Worm (Caenorhabditis elegans): ENCODE data around the gene K04G11.1.
A peak's percentile ranks its signal among the peaks of the same experiment; 100 is the strongest.

Gene K04G11.1

DNA sequence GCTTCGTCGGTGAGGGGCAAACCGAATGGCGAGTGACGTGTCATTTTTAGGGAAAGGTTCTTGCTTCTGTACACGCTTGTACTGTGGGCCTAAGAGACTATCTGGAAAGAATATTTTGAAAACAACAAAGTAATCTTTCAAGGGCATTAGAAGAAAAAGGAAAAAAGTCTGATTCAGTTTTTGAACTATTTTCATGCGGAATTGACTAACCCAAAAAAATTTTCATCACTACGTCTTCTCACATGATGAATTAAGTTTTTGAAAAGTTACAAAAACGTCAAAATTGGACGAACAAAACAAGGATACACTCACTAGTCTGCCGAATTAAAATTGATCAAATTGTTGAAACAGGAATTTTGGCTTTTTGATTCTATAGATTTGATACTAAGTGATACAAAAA, 15.0 kb upstream of the K04G11.1 start, which contains the start of gene C11H1.9:
Gene C11H1.9 (minus strand): TSS at position 101 of the 400 bp plus-strand sequence.
- TF ChIP-seq mep-1 (tag; optimal IDR thresholded peaks at IDR 0.05) (no peak), flh-1 (GFP tag; optimal IDR thresholded peaks at IDR 0.05) (no peak), ces-1 (GFP tag; optimal IDR thresholded peaks at IDR 0.05) (no peak), ceh-39 (tag; optimal IDR thresholded peaks at IDR 0.05) (no peak), sem-2 (GFP tag; optimal IDR thresholded peaks at IDR 0.05) (no peak), nhr-28 (tag; optimal IDR thresholded peaks at IDR 0.05) (no peak), lin-13 (tag; optimal IDR thresholded peaks at IDR 0.05) (no peak), zip-8 (tag; optimal IDR thresholded peaks at IDR 0.05) (no peak), lin-32 (GFP tag; optimal IDR thresholded peaks at IDR 0.05) (no peak), ham-2 (GFP tag; optimal IDR thresholded peaks at IDR 0.05) (no peak), mab-5 (tag; optimal IDR thresholded peaks at IDR 0.05) (no peak), bed-3 (GFP tag; optimal IDR thresholded peaks at IDR 0.05) (no peak), mls-2 (tag; optimal IDR thresholded peaks at IDR 0.05) (no peak)

DNA sequence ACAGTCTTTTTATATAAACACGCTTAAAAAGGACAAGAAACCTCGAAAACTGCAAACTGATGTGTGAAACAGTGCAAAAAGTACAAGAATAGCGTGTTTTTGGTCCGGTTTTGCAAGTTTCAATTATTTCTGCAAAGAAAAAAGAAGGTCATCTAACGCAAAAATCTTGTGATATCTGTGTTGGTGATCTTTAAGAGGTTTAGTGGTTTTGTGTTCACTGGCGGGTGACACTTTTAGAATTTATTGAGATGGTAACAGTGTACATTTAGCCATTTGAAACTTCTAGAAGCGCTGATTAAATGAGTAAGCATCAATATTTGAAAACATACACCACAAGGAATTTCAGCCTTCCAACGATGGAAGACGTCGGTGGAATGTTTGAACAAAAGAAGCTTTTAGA, 12.5 kb upstream of the K04G11.1 start:
- TF ChIP-seq lin-13 (tag; optimal IDR thresholded peaks at IDR 0.05) (no peak), elt-1 (tag; optimal IDR thresholded peaks at IDR 0.05; ENCODE audit: borderline replicate concordance, insufficient read depth) (peak; percentile 24), unc-39 (tag; optimal IDR thresholded peaks at IDR 0.05) (no peak), tbx-8 (GFP tag; optimal IDR thresholded peaks at IDR 0.05) (no peak), M03D4.4 (tag; optimal IDR thresholded peaks at IDR 0.05) (no peak)

ce11 chrX:14324289-14324688, 11.0 kb upstream of the K04G11.1 start:
- peak; percentile 25 for TF ChIP-seq ceh-83 (GFP tag; optimal IDR thresholded peaks at IDR 0.05)
- TF ChIP-seq nhr-2 (tag; optimal IDR thresholded peaks at IDR 0.05): peak; percentile 6
- no peak for TF ChIP-seq mep-1 (tag; optimal IDR thresholded peaks at IDR 0.05)

DNA sequence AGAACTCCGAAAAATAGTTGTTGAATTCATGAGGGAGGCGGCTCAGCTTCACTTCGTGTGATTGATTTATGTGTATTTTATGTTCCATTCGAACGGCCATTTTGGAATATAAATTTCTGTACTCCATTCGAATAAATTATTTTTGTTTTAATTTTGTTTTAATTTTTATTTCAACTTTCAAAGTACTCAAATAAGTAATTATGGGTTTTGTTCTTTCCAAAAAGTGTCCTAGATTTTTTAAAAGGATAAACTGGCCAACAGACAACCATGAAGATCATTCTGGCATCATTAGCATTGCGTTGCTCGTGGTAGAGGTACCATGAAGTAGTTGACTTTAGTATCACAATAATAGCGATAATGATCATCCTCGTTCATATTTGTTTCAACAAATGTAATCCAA, 8.7 kb upstream of the K04G11.1 start:
- TF ChIP-seq sptf-1 (tag; optimal IDR thresholded peaks at IDR 0.05) (no peak), ceh-39 (tag; optimal IDR thresholded peaks at IDR 0.05) (no peak)

DNA sequence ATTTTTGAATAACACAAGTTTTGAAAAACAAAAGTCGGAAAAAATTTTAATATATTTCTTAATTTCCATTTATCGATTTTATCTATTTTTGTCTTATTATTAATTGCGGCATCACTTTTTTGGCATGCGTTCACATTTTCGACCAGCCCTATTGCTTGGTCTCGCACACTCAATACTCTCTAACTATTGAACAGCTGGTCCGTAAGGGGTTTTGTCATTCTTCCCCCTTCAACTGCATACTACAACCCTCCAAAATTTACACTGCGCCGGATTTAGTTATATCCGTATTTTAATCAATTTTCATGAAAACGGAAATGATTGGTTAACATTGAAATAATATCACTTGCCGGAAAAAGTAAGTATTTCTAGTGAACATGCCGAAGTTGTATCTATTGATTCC, 7.9 kb upstream of the K04G11.1 start, which contains the start of gene C11H1.7:
Gene C11H1.7 (plus strand): TSS at position 12 of the 400 bp plus-strand sequence.
- TF ChIP-seq mls-2 (tag; optimal IDR thresholded peaks at IDR 0.05): no peak
- no peak for TF ChIP-seq zip-8 (tag; optimal IDR thresholded peaks at IDR 0.05)
- no peak for TF ChIP-seq unc-62 (GFP tag; optimal IDR thresholded peaks at IDR 0.05)
- TF ChIP-seq nhr-237 (tag; optimal IDR thresholded peaks at IDR 0.05): no peak
- no peak for TF ChIP-seq drap-1 (GFP tag; optimal IDR thresholded peaks at IDR 0.05)
- no peak for TF ChIP-seq sem-2 (GFP tag; optimal IDR thresholded peaks at IDR 0.05)
- no peak for TF ChIP-seq ham-2 (GFP tag; optimal IDR thresholded peaks at IDR 0.05)
- TF ChIP-seq ztf-11 (tag; optimal IDR thresholded peaks at IDR 0.05): no peak
- peak; percentile 72 for TF ChIP-seq hlh-1 (tag; optimal IDR thresholded peaks at IDR 0.05)
- TF ChIP-seq nhr-76 (tag; optimal IDR thresholded peaks at IDR 0.05): no peak
- peak; percentile 70 for TF ChIP-seq cnd-1 (tag; optimal IDR thresholded peaks at IDR 0.05)
- no peak for TF ChIP-seq mab-5 (tag; optimal IDR thresholded peaks at IDR 0.05)
- TF ChIP-seq tbx-8 (GFP tag; optimal IDR thresholded peaks at IDR 0.05): no peak
- TF ChIP-seq mep-1 (tag; optimal IDR thresholded peaks at IDR 0.05): no peak
- TF ChIP-seq nhr-28 (tag; optimal IDR thresholded peaks at IDR 0.05): no peak
- no peak for TF ChIP-seq M03D4.4 (tag; optimal IDR thresholded peaks at IDR 0.05)
- TF ChIP-seq ceh-39 (tag; optimal IDR thresholded peaks at IDR 0.05): no peak
- TF ChIP-seq lin-32 (GFP tag; optimal IDR thresholded peaks at IDR 0.05): no peak
- no peak for TF ChIP-seq ceh-43 (GFP tag; optimal IDR thresholded peaks at IDR 0.05)
- peak; percentile 33 for TF ChIP-seq ces-1 (GFP tag; optimal IDR thresholded peaks at IDR 0.05)
- no peak for TF ChIP-seq ceh-83 (GFP tag; optimal IDR thresholded peaks at IDR 0.05)
- TF ChIP-seq elt-1 (tag; optimal IDR thresholded peaks at IDR 0.05; ENCODE audit: borderline replicate concordance, insufficient read depth): no peak
- no peak for TF ChIP-seq unc-39 (tag; optimal IDR thresholded peaks at IDR 0.05)
- no peak for TF ChIP-seq nhr-12 (tag; optimal IDR thresholded peaks at IDR 0.05)
- TF ChIP-seq snpc-4 (tag; optimal IDR thresholded peaks at IDR 0.05): no peak
- no peak for TF ChIP-seq elt-3 (tag; optimal IDR thresholded peaks at IDR 0.05)
- TF ChIP-seq unc-120 (tag; optimal IDR thresholded peaks at IDR 0.05; ENCODE audit: poor library complexity, severe bottlenecking): peak; percentile 41
- no peak for TF ChIP-seq bed-3 (GFP tag; optimal IDR thresholded peaks at IDR 0.05)
